Worm (Caenorhabditis elegans) whole organism, L3 larva: Measurements from ENCODE around the gene F16B12.7.
A peak's percentile ranks its signal among the peaks of the same experiment; 100 is the strongest.

Experiments
- R02D3.7 ChIP-seq: fragments of 150-350 bp; optimal IDR thresholded peaks from 2 replicates; lab custom pipeline; 2014; ENCODE audit warnings: missing biosample characterization, missing genetic modification characterization
- aly-2 ChIP-seq: fragments of 150-350 bp; optimal IDR thresholded peaks from 2 replicates; lab custom pipeline; 2014; ENCODE audit warnings: missing biosample characterization, missing genetic modification characterization
- ceh-16 ChIP-seq: sonication (generic microtip); optimal IDR thresholded peaks from 2 replicates; lab custom pipeline; 2017; ENCODE audit warnings: missing biosample characterization, missing genetic modification characterization
- ceh-28 ChIP-seq: fragments of 150-350 bp; optimal IDR thresholded peaks from 2 replicates; lab custom pipeline; 2014; ENCODE audit warnings: missing biosample characterization, missing genetic modification reagents, missing genetic modification characterization
- ceh-9 ChIP-seq: sonication (generic microtip); optimal IDR thresholded peaks from 2 replicates; lab custom pipeline; 2018; ENCODE audit warnings: missing biosample characterization, missing genetic modification characterization
- egl-27 ChIP-seq: sonication (generic microtip); optimal IDR thresholded peaks from 4 replicates; lab custom pipeline; 2017; ENCODE audit warnings: missing biosample characterization, missing genetic modification reagents, missing genetic modification characterization
- egl-5 ChIP-seq: fragments of 150-350 bp; optimal IDR thresholded peaks from 2 replicates; lab custom pipeline; 2017; ENCODE audit warnings: missing biosample characterization, missing genetic modification reagents, missing genetic modification characterization, inconsistent platforms
- elt-1 ChIP-seq: fragments of 150-350 bp; optimal IDR thresholded peaks from 2 replicates; lab custom pipeline; 2014; ENCODE audit warnings: missing biosample characterization, missing genetic modification characterization
- elt-2 ChIP-seq: sonication (generic microtip); optimal IDR thresholded peaks from 2 replicates; lab custom pipeline; 2016; ENCODE audit warnings: missing genetic modification reagents, mild to moderate bottlenecking, missing genetic modification characterization, missing compliant biosample characterization
- eor-1 ChIP-seq, 2 experiments: fragments of 150-350 bp; optimal IDR thresholded peaks; 2 replicates each; lab custom pipeline; 2014 to 2018; ENCODE audit warnings: missing biosample characterization in 2 of 2, missing genetic modification characterization in 2 of 2
- fkh-10 ChIP-seq: sonication (generic microtip); optimal IDR thresholded peaks from 2 replicates; lab custom pipeline; 2017; ENCODE audit warnings: missing biosample characterization, missing genetic modification reagents, missing genetic modification characterization
- fos-1 ChIP-seq: fragments of 150-350 bp; optimal IDR thresholded peaks from 2 replicates; lab custom pipeline; 2014; ENCODE audit warnings: missing biosample characterization, missing genetic modification characterization
- hmg-11 ChIP-seq: sonication (generic microtip); optimal IDR thresholded peaks from 2 replicates; lab custom pipeline; 2016; ENCODE audit warnings: missing genetic modification characterization, missing compliant biosample characterization
- jun-1 ChIP-seq: fragments of 150-350 bp; optimal IDR thresholded peaks from 2 replicates; lab custom pipeline; 2014; ENCODE audit warnings: missing biosample characterization, missing genetic modification reagents, missing genetic modification characterization
- lin-15B ChIP-seq: fragments of 150-350 bp; optimal IDR thresholded peaks from 2 replicates; lab custom pipeline; 2014; ENCODE audit warnings: missing biosample characterization, missing genetic modification characterization
- lin-39 ChIP-seq: fragments of 150-350 bp; optimal IDR thresholded peaks from 2 replicates; lab custom pipeline; 2018; ENCODE audit warnings: missing biosample characterization, missing genetic modification reagents, missing genetic modification characterization
- lsy-12 ChIP-seq: sonication (generic microtip); optimal IDR thresholded peaks from 2 replicates; lab custom pipeline; 2016; ENCODE audit warnings: mild to moderate bottlenecking, missing genetic modification characterization, missing compliant biosample characterization
- mdl-1 ChIP-seq: fragments of 150-350 bp; optimal IDR thresholded peaks from 2 replicates; lab custom pipeline; 2014; ENCODE audit warnings: missing biosample characterization, missing genetic modification characterization
- mml-1 ChIP-seq: fragments of 150-350 bp; sonication (generic microtip); optimal IDR thresholded peaks from 3 replicates; lab custom pipeline; 2014; ENCODE audit warnings: missing biosample characterization, missing genetic modification characterization
- nhr-23 ChIP-seq: fragments of 150-350 bp; optimal IDR thresholded peaks from 2 replicates; lab custom pipeline; 2014; ENCODE audit warnings: missing biosample characterization, missing genetic modification reagents, missing genetic modification characterization
- nhr-25 ChIP-seq: sonication (generic microtip); optimal IDR thresholded peaks from 2 replicates; lab custom pipeline; 2017; ENCODE audit warnings: missing biosample characterization, missing genetic modification characterization
- nhr-28 ChIP-seq: fragments of 150-350 bp; optimal IDR thresholded peaks from 2 replicates; lab custom pipeline; 2014; ENCODE audit warnings: missing biosample characterization, missing genetic modification characterization
- nhr-43 ChIP-seq: sonication (generic microtip); optimal IDR thresholded peaks from 2 replicates; lab custom pipeline; 2016; ENCODE audit warnings: mild to moderate bottlenecking, missing genetic modification characterization, missing compliant biosample characterization; ENCODE audit not compliant: poor library complexity, severe bottlenecking
- nhr-67 ChIP-seq: fragments of 150-350 bp; optimal IDR thresholded peaks from 2 replicates; lab custom pipeline; 2014; ENCODE audit warnings: missing biosample characterization, missing genetic modification characterization
- nhr-77 ChIP-seq: fragments of 150-350 bp; optimal IDR thresholded peaks from 2 replicates; lab custom pipeline; 2014; ENCODE audit warnings: missing biosample characterization, missing genetic modification characterization
- pha-4 ChIP-seq: fragments of 150-350 bp; optimal IDR thresholded peaks from 2 replicates; lab custom pipeline; 2014; ENCODE audit warnings: missing biosample characterization, missing genetic modification reagents, missing genetic modification characterization
- pqm-1 ChIP-seq: fragments of 150-350 bp; optimal IDR thresholded peaks from 2 replicates; lab custom pipeline; 2017; ENCODE audit warnings: missing biosample characterization, missing genetic modification characterization, inconsistent platforms
- skn-1 ChIP-seq: fragments of 150-350 bp; optimal IDR thresholded peaks from 2 replicates; lab custom pipeline; 2014; ENCODE audit warnings: missing biosample characterization, missing genetic modification characterization
- snpc-4 ChIP-seq: fragments of 150-350 bp; optimal IDR thresholded peaks from 2 replicates; lab custom pipeline; 2014; ENCODE audit warnings: missing biosample characterization, missing genetic modification characterization
- unc-39 ChIP-seq: sonication (generic microtip); optimal IDR thresholded peaks from 4 replicates; lab custom pipeline; 2017; ENCODE audit warnings: missing biosample characterization, missing genetic modification characterization
- unc-62 ChIP-seq: fragments of 150-350 bp; sonication (generic microtip); optimal IDR thresholded peaks from 4 replicates; lab custom pipeline; 2014; ENCODE audit warnings: missing biosample characterization, missing genetic modification reagents, missing genetic modification characterization
- zag-1 ChIP-seq: fragments of 150-350 bp; optimal IDR thresholded peaks from 2 replicates; lab custom pipeline; 2014; ENCODE audit warnings: missing biosample characterization, missing genetic modification characterization
- ztf-4 ChIP-seq: fragments of 150-350 bp; optimal IDR thresholded peaks from 2 replicates; lab custom pipeline; 2014; ENCODE audit warnings: missing biosample characterization, missing genetic modification characterization

Gene F16B12.7

ce11 chrX:14063830-14064229, 44.5 kb upstream of the F16B12.7 start (continued):
- TF ChIP-seq R02D3.7 (tag; lab: Kevin White, UChicago): peak; percentile 61

ce11 chrX:14067641-14068040, 40.7 kb upstream of the F16B12.7 start, which contains the start of gene lgc-21:
Gene lgc-21, minus strand, starts transcription at chrX:14067984.
- no peak for TF ChIP-seq nhr-43 (tag; lab: Kevin White, UChicago)
- TF ChIP-seq lsy-12 (tag; lab: Kevin White, UChicago): no peak
- no peak for TF ChIP-seq zag-1 (tag; lab: Kevin White, UChicago)
- TF ChIP-seq fos-1 (tag; lab: Kevin White, UChicago): no peak
- TF ChIP-seq eor-1 (tag; optimal IDR thresholded peaks at IDR 0.05; lab: Kevin White, UChicago): no peak
- no peak for TF ChIP-seq egl-5 (tag; lab: Kevin White, UChicago)
- no peak for TF ChIP-seq unc-39 (tag; lab: Kevin White, UChicago)
- TF ChIP-seq snpc-4: no peak
- no peak for TF ChIP-seq egl-27 (tag; lab: Kevin White, UChicago)
- TF ChIP-seq nhr-67 (tag; lab: Kevin White, UChicago): no peak
- TF ChIP-seq nhr-23: no peak
- no peak for TF ChIP-seq nhr-25
- TF ChIP-seq elt-2 (tag; lab: Kevin White, UChicago): no peak
- TF ChIP-seq ceh-16: no peak
- no peak for TF ChIP-seq fkh-10 (GFP tag; lab: Kevin White, UChicago)
- no peak for TF ChIP-seq nhr-77
- TF ChIP-seq nhr-28: no peak
- no peak for TF ChIP-seq hmg-11 (tag; lab: Kevin White, UChicago)
- TF ChIP-seq, all 47 proteins: peak for 0

- TF ChIP-seq aly-2 (tag; lab: Kevin White, UChicago) (no peak), jun-1 (tag; lab: Kevin White, UChicago) (no peak), elt-2 (tag; lab: Kevin White, UChicago) (no peak), nhr-25 (peak; percentile 82), nhr-28 (no peak)
Measured at ce11 chrX:14069528-14069927, 38.8 kb upstream of the F16B12.7 start.

ce11 chrX:14070950-14071349, 37.4 kb upstream of the F16B12.7 start, which contains the start of gene C33G3.4:
Gene C33G3.4, plus strand, starts transcription at chrX:14071162.
- TF ChIP-seq pqm-1 (tag; lab: Kevin White, UChicago) (peak; percentile 79), fkh-10 (GFP tag; lab: Kevin White, UChicago) (no peak), elt-1 (tag; lab: Kevin White, UChicago) (no peak), pha-4 (tag; lab: Kevin White, UChicago) (peak; percentile 36), elt-2 (tag; lab: Kevin White, UChicago) (peak; percentile 91), nhr-67 (tag; lab: Kevin White, UChicago) (no peak)

- TF ChIP-seq mml-1 (tag; lab: Kevin White, UChicago) (no peak), ceh-9 (tag; lab: Kevin White, UChicago) (no peak)
Measured at ce11 chrX:14078574-14078973, 29.8 kb upstream of the F16B12.7 start, which contains the start of gene C33G3.5. Gene C33G3.5, minus strand, starts transcription at chrX:14078674.

ce11 chrX:14084230-14084629, 24.1 kb upstream of the F16B12.7 start, which contains the start of gene C33G3.6:
Gene C33G3.6, minus strand, starts transcription at chrX:14084330.
- TF ChIP-seq ceh-16: no peak
- peak; percentile 19 for TF ChIP-seq egl-5 (tag; lab: Kevin White, UChicago)

- no peak for TF ChIP-seq ztf-4
- no peak for TF ChIP-seq egl-27 (tag; lab: Kevin White, UChicago)
- no peak for TF ChIP-seq elt-1 (tag; lab: Kevin White, UChicago)
- no peak for TF ChIP-seq snpc-4
- no peak for TF ChIP-seq skn-1 (tag; lab: Kevin White, UChicago)
- TF ChIP-seq nhr-23: no peak
- TF ChIP-seq jun-1 (tag; lab: Kevin White, UChicago): no peak
- TF ChIP-seq ceh-28 (tag; lab: Kevin White, UChicago): no peak
- TF ChIP-seq mml-1 (tag; lab: Kevin White, UChicago): no peak
- no peak for TF ChIP-seq unc-62 (GFP tag; lab: Kevin White, UChicago)
- no peak for TF ChIP-seq nhr-28
- TF ChIP-seq ceh-16: no peak
- TF ChIP-seq unc-39 (tag; lab: Kevin White, UChicago): no peak
- no peak for TF ChIP-seq lin-15B (tag; lab: Kevin White, UChicago)
- no peak for TF ChIP-seq fkh-10 (GFP tag; lab: Kevin White, UChicago)
- TF ChIP-seq nhr-25: no peak
- TF ChIP-seq hmg-11 (tag; lab: Kevin White, UChicago): no peak
- no peak for TF ChIP-seq lin-39 (tag; lab: Kevin White, UChicago)
- TF ChIP-seq mdl-1 (tag; lab: Kevin White, UChicago): no peak
- TF ChIP-seq, all 47 proteins: peak for 0
Measured at ce11 chrX:14085208-14085607, 23.1 kb upstream of the F16B12.7 start, which contains the start of gene F16B12.1. Gene F16B12.1, plus strand, starts transcription at chrX:14085508.
